Fruit fly (Drosophila melanogaster) whole organism, pupa: ENCODE data around the gene spz5.

Experiments
- CG10348 ChIP-seq: fragments of 200-800 bp; sonication (Bioruptor generic); IDR thresholded peaks from 2 replicates; pipeline ENCODE4 v1.3.6; 2022; ENCODE audit warnings: missing biosample characterization, missing genetic modification characterization
- CG12605 ChIP-seq: fragments of 200-800 bp; sonication (Bioruptor generic); IDR thresholded peaks from 2 replicates; pipeline ENCODE4 v1.3.6; 2022; ENCODE audit warnings: missing biosample characterization, missing genetic modification characterization
- CG13204 ChIP-seq: fragments of 200-800 bp; sonication (Bioruptor generic); optimal IDR thresholded peaks from 2 replicates; lab custom pipeline; 2018; ENCODE audit warnings: missing biosample characterization, mild to moderate bottlenecking, missing genetic modification characterization, moderate library complexity
- CG14655 ChIP-seq: fragments of 200-800 bp; sonication (Bioruptor generic); optimal IDR thresholded peaks from 3 replicates; lab custom pipeline; 2017; ENCODE audit warnings: mild to moderate bottlenecking, missing biosample characterization, missing genetic modification reagents, missing genetic modification characterization
- CG15710 ChIP-seq: fragments of 200-800 bp; sonication (Bioruptor generic); optimal IDR thresholded peaks from 2 replicates; lab custom pipeline; 2018; ENCODE audit warnings: missing biosample characterization, mild to moderate bottlenecking, missing genetic modification characterization, moderate library complexity
- CG17806 ChIP-seq: fragments of 200-800 bp; sonication (Bioruptor generic); optimal IDR thresholded peaks from 2 replicates; lab custom pipeline; 2018; ENCODE audit warnings: missing biosample characterization, mild to moderate bottlenecking, missing genetic modification characterization, moderate library complexity
- CG32121 ChIP-seq: fragments of 200-800 bp; sonication (Bioruptor generic); IDR thresholded peaks from 2 replicates; pipeline ENCODE4 v1.3.6; 2022; ENCODE audit warnings: missing biosample characterization, missing genetic modification characterization
- CG34367 ChIP-seq: fragments of 200-800 bp; sonication (Bioruptor generic); optimal IDR thresholded peaks from 2 replicates; lab custom pipeline; 2018; ENCODE audit warnings: missing biosample characterization, mild to moderate bottlenecking, missing genetic modification characterization
- CG4496 ChIP-seq: fragments of 200-800 bp; sonication (Bioruptor generic); IDR thresholded peaks from 3 replicates; pipeline ENCODE4 v1.3.6; 2022; ENCODE audit warnings: missing biosample characterization, missing genetic modification characterization
- CG8159 ChIP-seq: fragments of 200-800 bp; sonication (Bioruptor generic); optimal IDR thresholded peaks from 3 replicates; lab custom pipeline; 2018; ENCODE audit warnings: missing biosample characterization, mild to moderate bottlenecking, missing genetic modification characterization, moderate library complexity
- CG8301 ChIP-seq: fragments of 200-800 bp; sonication (Bioruptor generic); optimal IDR thresholded peaks from 2 replicates; lab custom pipeline; 2018; ENCODE audit warnings: missing biosample characterization, mild to moderate bottlenecking, missing genetic modification characterization
- CG9948 ChIP-seq: fragments of 200-800 bp; sonication (Bioruptor generic); optimal IDR thresholded peaks from 2 replicates; lab custom pipeline; 2018; ENCODE audit warnings: missing biosample characterization, mild to moderate bottlenecking, missing genetic modification characterization, moderate library complexity
- D1 ChIP-seq: fragments of 200-800 bp; sonication (Bioruptor generic); optimal IDR thresholded peaks from 2 replicates; lab custom pipeline; 2018; ENCODE audit warnings: missing biosample characterization, mild to moderate bottlenecking, missing genetic modification characterization, moderate library complexity
- EcR ChIP-seq: fragments of 200-800 bp; sonication (Bioruptor generic); optimal IDR thresholded peaks from 3 replicates; lab custom pipeline; 2019; ENCODE audit warnings: missing biosample characterization, missing genetic modification characterization, mild to moderate bottlenecking, moderate library complexity, missing genetic modification reagents
- Ets98B ChIP-seq: fragments of 200-800 bp; sonication (Bioruptor generic); IDR thresholded peaks from 2 replicates; pipeline ENCODE4 v1.3.6; 2022; ENCODE audit warnings: missing biosample characterization, missing genetic modification characterization
- Pif1A ChIP-seq: fragments of 200-800 bp; sonication (Bioruptor generic); optimal IDR thresholded peaks from 3 replicates; lab custom pipeline; 2016; ENCODE audit warnings: missing biosample characterization, missing genetic modification characterization
- Pif1B ChIP-seq: fragments of 200-800 bp; sonication (Bioruptor generic); optimal IDR thresholded peaks from 3 replicates; lab custom pipeline; 2016; ENCODE audit warnings: missing biosample characterization, missing genetic modification characterization
- Snoo ChIP-seq: fragments of 200-800 bp; sonication (Bioruptor generic); optimal IDR thresholded peaks from 3 replicates; lab custom pipeline; 2017; ENCODE audit warnings: missing biosample characterization, mild to moderate bottlenecking, missing genetic modification characterization, inconsistent platforms
- fd96Ca ChIP-seq: fragments of 200-800 bp; sonication (Bioruptor generic); IDR thresholded peaks from 3 replicates; pipeline ENCODE4 v1.3.6; 2022; ENCODE audit warnings: missing biosample characterization, missing genetic modification characterization
- gl ChIP-seq: fragments of 200-800 bp; sonication (Bioruptor generic); optimal IDR thresholded peaks from 2 replicates; lab custom pipeline; 2018; ENCODE audit warnings: missing biosample characterization, mild to moderate bottlenecking, missing genetic modification characterization
- rn ChIP-seq: fragments of 200-800 bp; sonication (Bioruptor generic); IDR thresholded peaks from 2 replicates; pipeline ENCODE4 v1.3.6; 2022; ENCODE audit warnings: missing biosample characterization, missing genetic modification characterization

The spz5 gene

dm6 chr3L:2854620-2855019 is 37.3 kb downstream of the spz5 start:
- TF ChIP-seq CG4496 (no peak), D1 (tag; lab: Kevin White, UChicago) (no peak), EcR (GFP tag; lab: Kevin White, UChicago) (no peak), Ets98B (GFP tag; lab: Robert Waterston, UW) (no peak)

dm6 chr3L:2852763-2853334 is 39.1 kb downstream of the spz5 start:
- TF ChIP-seq CG34367 (no peak), gl (tag; lab: Kevin White, UChicago) (no peak), Pif1A (GFP tag; lab: Kevin White, UChicago) (no peak), EcR (GFP tag; lab: Kevin White, UChicago) (peak; percentile 8), CG32121 (GFP tag; lab: Robert Waterston, UW) (no peak), D1 (tag; lab: Kevin White, UChicago) (no peak), rn (no peak)

- TF ChIP-seq CG17806 (tag; lab: Kevin White, UChicago) = no peak
- no peak; the same call in 2 of the 3 replicates for TF ChIP-seq CG4496
- no peak for TF ChIP-seq CG8159
- no peak for TF ChIP-seq Pif1A (GFP tag; lab: Kevin White, UChicago)
- no peak for TF ChIP-seq CG8301 (tag; lab: Kevin White, UChicago)
- TF ChIP-seq fd96Ca (GFP tag; lab: Robert Waterston, UW) = no peak
- TF ChIP-seq D1 (tag; lab: Kevin White, UChicago) = no peak
- TF ChIP-seq CG13204 (GFP tag; lab: Kevin White, UChicago) = no peak
- no peak for TF ChIP-seq rn
- no peak for TF ChIP-seq EcR (GFP tag; lab: Kevin White, UChicago)
- TF ChIP-seq Pif1B (GFP tag; lab: Kevin White, UChicago) = no peak
- no peak for TF ChIP-seq CG9948 (tag; lab: Kevin White, UChicago)
Measured at dm6 chr3L:2851771-2852170, 40.2 kb downstream of the spz5 start.

DNA sequence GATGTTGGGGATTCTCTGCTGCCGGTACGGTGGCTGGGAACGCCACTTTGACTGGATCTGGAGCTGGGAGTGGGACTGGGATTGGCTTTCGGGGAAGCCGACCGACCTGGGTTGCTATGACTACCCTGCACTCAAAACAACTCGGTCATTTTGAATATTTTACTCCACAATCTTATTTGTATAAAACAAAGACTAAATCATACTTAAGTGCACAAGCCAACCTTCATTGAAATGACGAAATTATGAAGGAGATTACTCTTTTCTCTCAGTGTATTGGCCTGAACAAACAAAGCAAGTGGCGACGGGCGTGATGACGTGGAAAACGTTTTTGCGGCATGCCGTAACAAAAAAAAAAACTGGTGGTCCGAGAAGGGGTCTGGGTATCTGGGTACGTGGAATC is 41.0 kb downstream of the spz5 start:
- TF ChIP-seq Pif1B (GFP tag; lab: Kevin White, UChicago) = peak; percentile 64
- TF ChIP-seq CG8159 = peak; percentile 83
- peak; percentile 73 for TF ChIP-seq CG15710 (tag; lab: Kevin White, UChicago)
- peak; percentile 73 for TF ChIP-seq CG34367
- TF ChIP-seq rn = peak; percentile 61
- peak; percentile 74 for TF ChIP-seq gl (tag; lab: Kevin White, UChicago)
- TF ChIP-seq Pif1A (GFP tag; lab: Kevin White, UChicago) = peak; percentile 69
- peak; percentile 73 for TF ChIP-seq CG14655 (GFP tag; lab: Kevin White, UChicago)
- peak; percentile 44 for TF ChIP-seq Snoo (tag; lab: Kevin White, UChicago)
- TF ChIP-seq CG10348 (GFP tag; lab: Robert Waterston, UW) = no peak
- peak; percentile 60 for TF ChIP-seq CG9948 (tag; lab: Kevin White, UChicago)
- TF ChIP-seq CG17806 (tag; lab: Kevin White, UChicago) = peak; percentile 83
- peak; percentile 62; the same call in 2 of the 3 replicates for TF ChIP-seq CG4496
- TF ChIP-seq fd96Ca (GFP tag; lab: Robert Waterston, UW) = peak; percentile 57; the same call in 2 of the 3 replicates
- TF ChIP-seq Ets98B (GFP tag; lab: Robert Waterston, UW) = peak; percentile 27
- no peak for TF ChIP-seq D1 (tag; lab: Kevin White, UChicago)
- peak; percentile 63 for TF ChIP-seq CG8301 (tag; lab: Kevin White, UChicago)
- TF ChIP-seq CG32121 (GFP tag; lab: Robert Waterston, UW) = 0 out of 2 replicates have a peak, but pooled peaks have one; percentile 36
- TF ChIP-seq CG12605 (GFP tag; lab: Robert Waterston, UW) = peak; percentile 52; the same call in 1 of the 2 replicates
- peak; percentile 28 for TF ChIP-seq CG13204 (GFP tag; lab: Kevin White, UChicago)
- no peak for TF ChIP-seq EcR (GFP tag; lab: Kevin White, UChicago)

- peak; percentile 51 for TF ChIP-seq CG17806 (tag; lab: Kevin White, UChicago)
- TF ChIP-seq rn = no peak
- TF ChIP-seq CG32121 (GFP tag; lab: Robert Waterston, UW) = no peak
- TF ChIP-seq CG8159 = peak; percentile 66
- peak; percentile 41 for TF ChIP-seq CG34367
- peak; percentile 61 for TF ChIP-seq CG9948 (tag; lab: Kevin White, UChicago)
- TF ChIP-seq CG15710 (tag; lab: Kevin White, UChicago) = peak; percentile 67
- TF ChIP-seq CG12605 (GFP tag; lab: Robert Waterston, UW) = no peak
- TF ChIP-seq Snoo (tag; lab: Kevin White, UChicago) = peak; percentile 34
- no peak for TF ChIP-seq fd96Ca (GFP tag; lab: Robert Waterston, UW)
- TF ChIP-seq Pif1A (GFP tag; lab: Kevin White, UChicago) = no peak
- TF ChIP-seq EcR (GFP tag; lab: Kevin White, UChicago) = no peak
- TF ChIP-seq CG8301 (tag; lab: Kevin White, UChicago) = peak; percentile 6
- TF ChIP-seq D1 (tag; lab: Kevin White, UChicago) = no peak
- no peak for TF ChIP-seq Pif1B (GFP tag; lab: Kevin White, UChicago)
- TF ChIP-seq CG14655 (GFP tag; lab: Kevin White, UChicago) = peak; percentile 32
- no peak for TF ChIP-seq CG4496
Measured at dm6 chr3L:2848940-2849339, 43.0 kb downstream of the spz5 start.

DNA sequence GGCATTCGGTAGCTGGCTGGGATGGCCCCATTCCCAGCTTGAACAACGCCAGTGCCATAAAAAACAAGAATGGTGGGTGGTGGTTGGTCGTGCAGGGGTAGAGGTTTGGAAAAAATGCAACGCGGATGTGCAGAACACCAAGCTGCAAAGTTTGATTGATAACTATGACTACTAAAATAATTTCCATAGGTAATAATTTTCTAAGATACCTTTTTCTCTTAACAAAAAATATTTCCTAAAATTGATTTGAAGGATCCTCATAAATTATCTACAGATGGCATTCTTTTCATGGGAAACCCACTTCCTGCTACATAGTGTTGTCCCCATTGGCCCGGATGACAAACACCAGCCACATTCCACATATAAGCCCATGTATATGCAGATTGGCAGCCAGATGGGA is 43.7 kb downstream of the spz5 start:
- no peak for TF ChIP-seq CG13204 (GFP tag; lab: Kevin White, UChicago)
- no peak for TF ChIP-seq EcR (GFP tag; lab: Kevin White, UChicago)
- TF ChIP-seq CG4496 = no peak
- TF ChIP-seq D1 (tag; lab: Kevin White, UChicago) = no peak
- TF ChIP-seq CG32121 (GFP tag; lab: Robert Waterston, UW) = 0 out of 2 replicates have a peak, but pooled peaks have one; percentile 9
- peak; percentile 29 for TF ChIP-seq CG9948 (tag; lab: Kevin White, UChicago)
- no peak for TF ChIP-seq gl (tag; lab: Kevin White, UChicago)
- 0 out of 3 replicates have a peak, but pooled peaks have one; percentile 50 for TF ChIP-seq fd96Ca (GFP tag; lab: Robert Waterston, UW)
- TF ChIP-seq CG17806 (tag; lab: Kevin White, UChicago) = peak; percentile 14
- TF ChIP-seq CG10348 (GFP tag; lab: Robert Waterston, UW) = no peak
- no peak for TF ChIP-seq Snoo (tag; lab: Kevin White, UChicago)
- TF ChIP-seq Ets98B (GFP tag; lab: Robert Waterston, UW) = no peak
- TF ChIP-seq CG8159 = peak; percentile 64
- TF ChIP-seq Pif1B (GFP tag; lab: Kevin White, UChicago) = no peak
- peak; percentile 49 for TF ChIP-seq CG15710 (tag; lab: Kevin White, UChicago)
- TF ChIP-seq CG34367 = no peak
- TF ChIP-seq Pif1A (GFP tag; lab: Kevin White, UChicago) = peak; percentile 15
- no peak for TF ChIP-seq CG12605 (GFP tag; lab: Robert Waterston, UW)
- no peak for TF ChIP-seq rn
- TF ChIP-seq CG8301 (tag; lab: Kevin White, UChicago) = peak; percentile 51
- TF ChIP-seq CG14655 (GFP tag; lab: Kevin White, UChicago) = peak; percentile 7
